Fruit fly (Drosophila melanogaster): ENCODE data around the gene CG7362.
A peak's percentile ranks its signal among the peaks of the same experiment; 100 is the strongest.

Gene CG7362

dm6 chr3R:14740658-14741191, 13.5 kb downstream of the CG7362 start:
- TF ChIP-seq tj (GFP tag; optimal IDR thresholded peaks at IDR 0.05) (peak; percentile 79), cnc (optimal IDR thresholded peaks at IDR 0.05) (no peak), CG1620 (GFP tag; optimal IDR thresholded peaks at IDR 0.05) (peak; percentile 90), Mnt (GFP tag; optimal IDR thresholded peaks at IDR 0.05) (peak; percentile 84), pad (GFP tag; optimal IDR thresholded peaks at IDR 0.05) (peak; percentile 88), CG12768 (GFP tag; optimal IDR thresholded peaks at IDR 0.05) (peak; percentile 80), ovo (GFP tag; optimal IDR thresholded peaks at IDR 0.05) (peak; percentile 81), CG5204 (GFP tag; optimal IDR thresholded peaks at IDR 0.05) (no peak), cic (GFP tag; optimal IDR thresholded peaks at IDR 0.05) (peak; percentile 90), bab1 (GFP tag; optimal IDR thresholded peaks at IDR 0.05) (peak; percentile 36), CG7101 (tag; optimal IDR thresholded peaks at IDR 0.05) (peak; percentile 73), CG7045 (GFP tag; optimal IDR thresholded peaks at IDR 0.05) (peak; percentile 62), Crg-1 (GFP tag; optimal IDR thresholded peaks at IDR 0.05) (peak; percentile 79), Hr96 (GFP tag; optimal IDR thresholded peaks at IDR 0.05) (peak; percentile 67), CG14711 (tag; optimal IDR thresholded peaks at IDR 0.05) (peak; percentile 39), Clk (GFP tag; optimal IDR thresholded peaks at IDR 0.05) (peak; percentile 83), CG11617 (GFP tag; optimal IDR thresholded peaks at IDR 0.05) (peak; percentile 31), CG33017 (tag; optimal IDR thresholded peaks at IDR 0.05) (peak; percentile 17), toe (GFP tag; optimal IDR thresholded peaks at IDR 0.05) (peak; percentile 91), kay (GFP tag; ENCODE audit: borderline replicate concordance) (no peak)

- TF ChIP-seq CG11617 (GFP tag; optimal IDR thresholded peaks at IDR 0.05) (no peak), CG7101 (tag; optimal IDR thresholded peaks at IDR 0.05) (no peak), CG1620 (GFP tag; optimal IDR thresholded peaks at IDR 0.05) (no peak), Clk (GFP tag; optimal IDR thresholded peaks at IDR 0.05) (no peak), CG5204 (GFP tag; optimal IDR thresholded peaks at IDR 0.05) (no peak), pad (GFP tag; optimal IDR thresholded peaks at IDR 0.05) (no peak), Mnt (GFP tag; optimal IDR thresholded peaks at IDR 0.05) (no peak), kay (GFP tag; ENCODE audit: borderline replicate concordance) (no peak), Crg-1 (GFP tag; optimal IDR thresholded peaks at IDR 0.05) (no peak), CG7045 (GFP tag; optimal IDR thresholded peaks at IDR 0.05) (no peak), bab1 (GFP tag; optimal IDR thresholded peaks at IDR 0.05) (no peak), cnc (optimal IDR thresholded peaks at IDR 0.05) (no peak), CG12768 (GFP tag; optimal IDR thresholded peaks at IDR 0.05) (no peak), Hr96 (GFP tag; optimal IDR thresholded peaks at IDR 0.05) (no peak), CG33017 (tag; optimal IDR thresholded peaks at IDR 0.05) (no peak), cic (GFP tag; optimal IDR thresholded peaks at IDR 0.05) (no peak), toe (GFP tag; optimal IDR thresholded peaks at IDR 0.05) (no peak)
These were observed 14.1 kb downstream of the CG7362 start for dm6 chr3R:14740253-14740522.

dm6 chr3R:14739501-14740252, 14.6 kb downstream of the CG7362 start:
- TF ChIP-seq Crg-1 (GFP tag; optimal IDR thresholded peaks at IDR 0.05) (no peak), CG1620 (GFP tag; optimal IDR thresholded peaks at IDR 0.05) (no peak), ovo (GFP tag; optimal IDR thresholded peaks at IDR 0.05) (peak; percentile 95), cnc (optimal IDR thresholded peaks at IDR 0.05) (peak in 1 of 2 experiments; percentile 53), CG14711 (tag; optimal IDR thresholded peaks at IDR 0.05) (no peak), toe (GFP tag; optimal IDR thresholded peaks at IDR 0.05) (no peak), kay (GFP tag; ENCODE audit: borderline replicate concordance) (peak; percentile 55), tj (GFP tag; optimal IDR thresholded peaks at IDR 0.05) (peak; percentile 42)

DNA sequence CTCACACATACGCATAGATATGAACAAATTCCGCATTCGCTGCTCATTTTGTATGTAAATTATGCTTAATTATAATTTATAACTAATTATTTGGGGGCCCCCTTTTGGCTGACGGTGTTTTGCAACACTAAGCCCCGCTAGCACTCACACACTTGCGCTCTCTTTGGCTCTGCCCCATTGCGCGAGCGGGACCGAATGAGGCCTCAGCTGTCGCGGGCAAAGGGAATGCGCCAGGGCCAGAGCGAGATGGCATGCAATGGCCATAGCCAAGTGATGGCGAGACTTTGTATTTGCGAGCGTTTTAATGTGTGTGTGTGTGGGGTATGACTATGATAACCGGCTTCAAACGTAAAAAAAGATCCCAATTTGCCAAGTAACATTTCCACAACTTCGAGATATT, 15.2 kb downstream of the CG7362 start:
- TF ChIP-seq ovo (GFP tag; optimal IDR thresholded peaks at IDR 0.05) (peak; percentile 82), Hr96 (GFP tag; optimal IDR thresholded peaks at IDR 0.05) (peak; percentile 66), CG14711 (tag; optimal IDR thresholded peaks at IDR 0.05) (peak; percentile 24), Clk (GFP tag; optimal IDR thresholded peaks at IDR 0.05) (peak; percentile 68), bab1 (GFP tag; optimal IDR thresholded peaks at IDR 0.05) (peak; percentile 75), toe (GFP tag; optimal IDR thresholded peaks at IDR 0.05) (peak; percentile 50), CG7101 (tag; optimal IDR thresholded peaks at IDR 0.05) (peak; percentile 60), pad (GFP tag; optimal IDR thresholded peaks at IDR 0.05) (peak; percentile 95), Crg-1 (GFP tag; optimal IDR thresholded peaks at IDR 0.05) (no peak), CG7045 (GFP tag; optimal IDR thresholded peaks at IDR 0.05) (peak; percentile 52), CG11617 (GFP tag; optimal IDR thresholded peaks at IDR 0.05) (peak; percentile 7), CG1620 (GFP tag; optimal IDR thresholded peaks at IDR 0.05) (peak; percentile 67), CG5204 (GFP tag; optimal IDR thresholded peaks at IDR 0.05) (no peak), CG33017 (tag; optimal IDR thresholded peaks at IDR 0.05) (peak; percentile 26), cnc (optimal IDR thresholded peaks at IDR 0.05) (no peak), CG12768 (GFP tag; optimal IDR thresholded peaks at IDR 0.05) (peak; percentile 90), tj (GFP tag; optimal IDR thresholded peaks at IDR 0.05) (peak; percentile 67), Mnt (GFP tag; optimal IDR thresholded peaks at IDR 0.05) (peak; percentile 73), kay (GFP tag; ENCODE audit: borderline replicate concordance) (peak; percentile 96), cic (GFP tag; optimal IDR thresholded peaks at IDR 0.05) (peak; percentile 90)

DNA sequence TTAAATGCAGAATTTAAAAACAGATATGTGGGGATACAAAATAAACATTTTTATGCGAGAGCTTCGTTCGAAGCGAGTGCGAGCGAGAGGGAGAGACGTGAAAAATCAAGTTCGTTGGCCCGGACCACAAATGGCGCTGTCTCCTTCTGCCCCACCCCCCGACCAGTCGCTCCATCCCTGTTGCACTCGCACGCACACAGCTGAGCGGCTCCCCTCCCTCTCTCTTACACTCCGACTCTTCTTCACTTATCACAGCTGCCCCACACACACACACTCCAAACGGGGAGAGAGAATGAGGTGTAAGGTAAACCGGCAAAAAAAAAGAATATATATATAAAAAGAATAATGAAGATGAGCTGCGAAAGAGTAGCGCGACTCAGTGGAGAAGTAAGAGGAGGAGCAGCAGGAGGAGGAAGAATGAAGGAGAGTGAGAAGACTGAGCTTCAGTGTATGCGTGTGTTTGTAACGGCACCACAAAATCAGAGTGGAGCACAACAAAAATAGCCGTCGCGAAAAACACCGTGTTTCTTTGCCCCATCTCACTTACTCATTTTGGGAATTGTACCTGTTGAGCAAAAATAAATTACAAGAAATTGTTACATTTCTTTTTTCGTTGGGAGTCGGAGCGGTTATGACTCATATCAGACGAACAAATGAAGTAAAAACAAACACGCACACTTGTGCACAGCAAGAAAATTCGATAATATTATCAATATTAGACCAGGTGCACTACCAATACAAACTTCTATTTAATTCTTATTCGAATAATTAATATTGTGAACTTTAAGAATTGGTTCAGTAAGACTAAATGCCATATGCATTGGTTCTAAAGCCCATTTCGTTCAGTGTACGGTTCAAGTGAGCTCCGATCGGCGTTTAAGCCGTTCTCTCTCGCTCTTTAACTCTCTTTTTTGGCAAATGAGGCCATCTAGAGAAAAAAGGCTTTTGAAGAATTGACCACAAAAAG, 16.1 kb downstream of the CG7362 start:
- TF ChIP-seq bab1 (GFP tag; optimal IDR thresholded peaks at IDR 0.05) (peak; percentile 94), toe (GFP tag; optimal IDR thresholded peaks at IDR 0.05) (no peak), CG1620 (GFP tag; optimal IDR thresholded peaks at IDR 0.05) (no peak), CG7101 (tag; optimal IDR thresholded peaks at IDR 0.05) (peak; percentile 83), Clk (GFP tag; optimal IDR thresholded peaks at IDR 0.05) (no peak), ovo (GFP tag; optimal IDR thresholded peaks at IDR 0.05) (peak; percentile 13), kay (GFP tag; ENCODE audit: borderline replicate concordance) (peak; percentile 84), tj (GFP tag; optimal IDR thresholded peaks at IDR 0.05) (peak; percentile 20), CG11617 (GFP tag; optimal IDR thresholded peaks at IDR 0.05) (peak; percentile 31), Crg-1 (GFP tag; optimal IDR thresholded peaks at IDR 0.05) (peak; percentile 11), CG33017 (tag; optimal IDR thresholded peaks at IDR 0.05) (peak; percentile 41), CG14711 (tag; optimal IDR thresholded peaks at IDR 0.05) (peak; percentile 77), pad (GFP tag; optimal IDR thresholded peaks at IDR 0.05) (peak; percentile 66)
